Worm (Caenorhabditis elegans): ENCODE measurements around the gene K08D9.9.
A peak's percentile ranks its signal among the peaks of the same experiment; 100 is the strongest.

Gene K08D9.9

ce11 chrV:3259168-3259622 is 22.7 kb upstream of the K08D9.9 start, which contains the start of gene T28A11.16:
Gene T28A11.16, minus strand, starts transcription at chrV:3259218.
- TF ChIP-seq F13H6.1 (tag; optimal IDR thresholded peaks at IDR 0.05) (peak; percentile 30), R02D3.7 (tag; optimal IDR thresholded peaks at IDR 0.05) (no peak), sma-9 (GFP tag; optimal IDR thresholded peaks at IDR 0.05) (peak; percentile 88), sma-9 (tag; optimal IDR thresholded peaks at IDR 0.05) (no peak)

ce11 chrV:3257277-3257676 is 20.8 kb upstream of the K08D9.9 start, which contains the start of gene T28A11.22:
Gene T28A11.22, plus strand, starts transcription at chrV:3257577.
- TF ChIP-seq ZK546.5 (tag; optimal IDR thresholded peaks at IDR 0.05) (no peak), ztf-11 (tag; optimal IDR thresholded peaks at IDR 0.05) (no peak), lin-39 (tag; optimal IDR thresholded peaks at IDR 0.05) (no peak), nhr-21 (tag; optimal IDR thresholded peaks at IDR 0.05) (no peak), sma-3 (GFP tag; optimal IDR thresholded peaks at IDR 0.05) (no peak), ceh-16 (tag; optimal IDR thresholded peaks at IDR 0.05) (no peak), lin-11 (tag; optimal IDR thresholded peaks at IDR 0.05) (no peak), alr-1 (tag; optimal IDR thresholded peaks at IDR 0.05) (no peak), unc-39 (tag; optimal IDR thresholded peaks at IDR 0.05) (no peak), dmd-4 (tag; optimal IDR thresholded peaks at IDR 0.05) (no peak), sem-4 (tag; optimal IDR thresholded peaks at IDR 0.05) (no peak), unc-62 (GFP tag; optimal IDR thresholded peaks at IDR 0.05) (no peak), nhr-6 (tag; optimal IDR thresholded peaks at IDR 0.05) (no peak), elt-3 (tag; optimal IDR thresholded peaks at IDR 0.05) (no peak), C34F6.9 (tag; optimal IDR thresholded peaks at IDR 0.05) (no peak), mdl-1 (tag; optimal IDR thresholded peaks at IDR 0.05) (no peak), blmp-1 (tag; optimal IDR thresholded peaks at IDR 0.05; ENCODE audit: insufficient read depth) (no peak)

ce11 chrV:3256809-3257208 is 20.3 kb upstream of the K08D9.9 start:
- TF ChIP-seq nhr-77 (tag; optimal IDR thresholded peaks at IDR 0.05) = no peak

- no peak for TF ChIP-seq peb-1 (tag; optimal IDR thresholded peaks at IDR 0.05)
- no peak for TF ChIP-seq nhr-237 (tag; optimal IDR thresholded peaks at IDR 0.05)
- TF ChIP-seq nhr-12 (tag; optimal IDR thresholded peaks at IDR 0.05) = no peak
- no peak for TF ChIP-seq lsy-2 (tag; optimal IDR thresholded peaks at IDR 0.05)
- no peak for TF ChIP-seq blmp-1 (tag; optimal IDR thresholded peaks at IDR 0.05; ENCODE audit: insufficient read depth)
- no peak for TF ChIP-seq ama-1 (optimal IDR thresholded peaks at IDR 0.05)
- no peak for TF ChIP-seq mab-5 (tag; optimal IDR thresholded peaks at IDR 0.05)
- TF ChIP-seq mbf-1 (tag; optimal IDR thresholded peaks at IDR 0.05) = no peak
- TF ChIP-seq nhr-129 (tag; optimal IDR thresholded peaks at IDR 0.05) = no peak
- no peak for TF ChIP-seq dmd-4 (tag; optimal IDR thresholded peaks at IDR 0.05)
Observed at ce11 chrV:3256051-3256450, 19.5 kb upstream of the K08D9.9 start, which contains the start of gene srt-63. Gene srt-63, minus strand, starts transcription at chrV:3256151.

- TF ChIP-seq ztf-1 (GFP tag; conservative IDR thresholded peaks at IDR 0.05) (no peak), sem-4 (tag; optimal IDR thresholded peaks at IDR 0.05) (no peak), skn-1 (tag; optimal IDR thresholded peaks at IDR 0.05) (no peak), lin-13 (GFP tag; optimal IDR thresholded peaks at IDR 0.05) (no peak), snpc-4 (tag; optimal IDR thresholded peaks at IDR 0.05) (no peak), crh-2 (tag; optimal IDR thresholded peaks at IDR 0.05) (no peak), zag-1 (tag; optimal IDR thresholded peaks at IDR 0.05) (no peak), nhr-77 (tag; optimal IDR thresholded peaks at IDR 0.05) (no peak), R02D3.7 (tag; optimal IDR thresholded peaks at IDR 0.05) (no peak), fos-1 (tag; optimal IDR thresholded peaks at IDR 0.05) (no peak), dmd-4 (tag; optimal IDR thresholded peaks at IDR 0.05) (no peak), ama-1 (optimal IDR thresholded peaks at IDR 0.05) (no peak), ceh-82 (tag; optimal IDR thresholded peaks at IDR 0.05) (no peak), nhr-11 (tag; optimal IDR thresholded peaks at IDR 0.05) (no peak), sma-9 (GFP tag; optimal IDR thresholded peaks at IDR 0.05) (no peak), sma-9 (tag; optimal IDR thresholded peaks at IDR 0.05) (no peak)
Observed at ce11 chrV:3250153-3250552, 13.6 kb upstream of the K08D9.9 start, which contains the start of gene T28A11.13. Gene T28A11.13, minus strand, starts transcription at chrV:3250253.
